Fruit fly (Drosophila melanogaster): Measurements from ENCODE around the gene SmB.

Gene SmB

dm6 chr2L:10428528-10428927, 2.1 kb upstream of the SmB start, which contains the start of gene CG5188:
TSS of gene CG5188 (plus strand) at chr2L:10428829.
- TF ChIP-seq tai (GFP tag; optimal IDR thresholded peaks at IDR 0.05): no peak
- no peak for TF ChIP-seq Abd-B (GFP tag; optimal IDR thresholded peaks at IDR 0.05)
- TF ChIP-seq Hr78 (GFP tag; optimal IDR thresholded peaks at IDR 0.05): no peak
- no peak for TF ChIP-seq CrebA (GFP tag; optimal IDR thresholded peaks at IDR 0.05; ENCODE audit: borderline replicate concordance)
- TF ChIP-seq Mio (GFP tag; optimal IDR thresholded peaks at IDR 0.05): no peak
- no peak for TF ChIP-seq Dfd (GFP tag; optimal IDR thresholded peaks at IDR 0.05)
- TF ChIP-seq usp (GFP tag; optimal IDR thresholded peaks at IDR 0.05): no peak
- TF ChIP-seq Myc (optimal IDR thresholded peaks at IDR 0.05): no peak
- no peak for TF ChIP-seq dl (GFP tag; optimal IDR thresholded peaks at IDR 0.05; ENCODE audit: insufficient read depth in 1 of 2, partially characterized antibody in 2 of 2)
- no peak for TF ChIP-seq GATAd (GFP tag; optimal IDR thresholded peaks at IDR 0.05)
- no peak for TF ChIP-seq CG9705 (GFP tag; optimal IDR thresholded peaks at IDR 0.05)
- no peak for TF ChIP-seq fru (GFP tag; optimal IDR thresholded peaks at IDR 0.05)
- no peak for TF ChIP-seq br (GFP tag; optimal IDR thresholded peaks at IDR 0.05)
- peak; percentile 72 for TF ChIP-seq psq (GFP tag; optimal IDR thresholded peaks at IDR 0.05)
- TF ChIP-seq h (GFP tag; optimal IDR thresholded peaks at IDR 0.05): no peak
- TF ChIP-seq Sp1 (GFP tag; optimal IDR thresholded peaks at IDR 0.05): peak; percentile 43
- TF ChIP-seq Vsx2 (GFP tag; optimal IDR thresholded peaks at IDR 0.05; ENCODE audit: partially characterized antibody): no peak
- TF ChIP-seq foxo (GFP tag; optimal IDR thresholded peaks at IDR 0.05): peak in 1 of 2 experiments; percentile 56
- no peak for TF ChIP-seq sv (GFP tag; optimal IDR thresholded peaks at IDR 0.05)
- TF ChIP-seq dsf (GFP tag; optimal IDR thresholded peaks at IDR 0.05; ENCODE audit: borderline replicate concordance): no peak
- no peak for TF ChIP-seq Hr83 (GFP tag; optimal IDR thresholded peaks at IDR 0.05; ENCODE audit: poor library complexity, severe bottlenecking)
- peak; percentile 44 for TF ChIP-seq OdsH (GFP tag; optimal IDR thresholded peaks at IDR 0.05)
- TF ChIP-seq woc (GFP tag; optimal IDR thresholded peaks at IDR 0.05): peak; percentile 41
- TF ChIP-seq sage (GFP tag; optimal IDR thresholded peaks at IDR 0.05): no peak
- no peak for TF ChIP-seq dmrt93B (GFP tag; optimal IDR thresholded peaks at IDR 0.05)
- TF ChIP-seq HLH106 (tag; optimal IDR thresholded peaks at IDR 0.05): peak; percentile 51
- TF ChIP-seq pan (optimal IDR thresholded peaks at IDR 0.05): no peak
- peak; percentile 28 for TF ChIP-seq ey (GFP tag; optimal IDR thresholded peaks at IDR 0.05)
- TF ChIP-seq brk (GFP tag; optimal IDR thresholded peaks at IDR 0.05): no peak
- TF ChIP-seq Hnf4 (GFP tag; optimal IDR thresholded peaks at IDR 0.05): peak; percentile 43
- TF ChIP-seq Jra (GFP tag; optimal IDR thresholded peaks at IDR 0.05): no peak
- TF ChIP-seq Rel (GFP tag; optimal IDR thresholded peaks at IDR 0.05): no peak
- peak; percentile 82 for TF ChIP-seq Rel (tag; optimal IDR thresholded peaks at IDR 0.05)
- no peak for TF ChIP-seq lola (GFP tag; optimal IDR thresholded peaks at IDR 0.05)
- TF ChIP-seq N (GFP tag; optimal IDR thresholded peaks at IDR 0.05): no peak
- TF ChIP-seq rgr (GFP tag; optimal IDR thresholded peaks at IDR 0.05): peak; percentile 40
- no peak for TF ChIP-seq CG32264 (GFP tag; optimal IDR thresholded peaks at IDR 0.05)
- TF ChIP-seq jim (GFP tag; optimal IDR thresholded peaks at IDR 0.05): no peak
- no peak for TF ChIP-seq Dif (GFP tag; optimal IDR thresholded peaks at IDR 0.05; ENCODE audit: partially characterized antibody)

- TF ChIP-seq Mio (GFP tag; optimal IDR thresholded peaks at IDR 0.05): no peak
- TF ChIP-seq CG32264 (GFP tag; optimal IDR thresholded peaks at IDR 0.05): no peak
- no peak for TF ChIP-seq dl (GFP tag; optimal IDR thresholded peaks at IDR 0.05; ENCODE audit: insufficient read depth in 1 of 2, partially characterized antibody in 2 of 2)
- TF ChIP-seq Dif (GFP tag; optimal IDR thresholded peaks at IDR 0.05; ENCODE audit: partially characterized antibody): no peak
- TF ChIP-seq usp (GFP tag; optimal IDR thresholded peaks at IDR 0.05): no peak
- TF ChIP-seq Hnf4 (GFP tag; optimal IDR thresholded peaks at IDR 0.05): no peak
- no peak for TF ChIP-seq OdsH (GFP tag; optimal IDR thresholded peaks at IDR 0.05)
- TF ChIP-seq Myc (optimal IDR thresholded peaks at IDR 0.05): no peak
- TF ChIP-seq jim (GFP tag; optimal IDR thresholded peaks at IDR 0.05): no peak
Measured at dm6 chr2L:10425599-10425998, 828 bp downstream of the SmB start.

Data from whole organism, wandering third instar larva.